Fruit fly (Drosophila melanogaster) whole organism, embryonic: ENCODE measurements around the gene stv.

Experiments used
- Bteb2 ChIP-seq: fragments of 200-800 bp; sonication (Bioruptor generic); optimal IDR thresholded peaks from 2 replicates; lab custom pipeline; 2016; ENCODE audit warnings: missing biosample characterization, missing genetic modification characterization
- CG10321 ChIP-seq: fragments of 200-800 bp; sonication (Bioruptor generic); IDR thresholded peaks from 2 replicates; pipeline ENCODE4 v1.3.6; 2022; ENCODE audit warnings: missing biosample characterization, missing genetic modification characterization
- CG11723 ChIP-seq: fragments of 200-800 bp; sonication (Bioruptor generic); optimal IDR thresholded peaks from 2 replicates; lab custom pipeline; 2017; ENCODE audit warnings: missing biosample characterization, mild to moderate bottlenecking, missing genetic modification characterization
- CG12104 ChIP-seq: fragments of 200-800 bp; sonication (Bioruptor generic); optimal IDR thresholded peaks from 3 replicates; lab custom pipeline; 2016; ENCODE audit warnings: missing biosample characterization, missing genetic modification characterization
- CG12236 ChIP-seq: fragments of 200-800 bp; sonication (Bioruptor generic); optimal IDR thresholded peaks from 2 replicates; lab custom pipeline; 2016; ENCODE audit warnings: missing biosample characterization, missing genetic modification characterization
- CG12769 ChIP-seq: fragments of 200-800 bp; sonication (Bioruptor generic); optimal IDR thresholded peaks from 2 replicates; lab custom pipeline; 2019; ENCODE audit warnings: missing biosample characterization, mild to moderate bottlenecking, missing genetic modification characterization, moderate library complexity
- CG14710 ChIP-seq: fragments of 200-800 bp; sonication (Bioruptor generic); optimal IDR thresholded peaks from 3 replicates; lab custom pipeline; 2019; ENCODE audit warnings: missing biosample characterization, mild to moderate bottlenecking, missing genetic modification characterization, moderate library complexity
- CG1792 ChIP-seq: fragments of 200-800 bp; sonication (Bioruptor generic); optimal IDR thresholded peaks from 2 replicates; lab custom pipeline; 2016; ENCODE audit warnings: missing biosample characterization, missing genetic modification characterization
- CG18619 ChIP-seq: fragments of 200-800 bp; sonication (Bioruptor generic); optimal IDR thresholded peaks from 3 replicates; lab custom pipeline; 2017; ENCODE audit warnings: missing biosample characterization, mild to moderate bottlenecking, missing genetic modification characterization
- CG2120 ChIP-seq: fragments of 200-800 bp; sonication (Bioruptor generic); optimal IDR thresholded peaks from 3 replicates; lab custom pipeline; 2016; ENCODE audit warnings: missing biosample characterization, missing genetic modification characterization
- CG30403 ChIP-seq: fragments of 200-800 bp; sonication (Bioruptor generic); optimal IDR thresholded peaks from 3 replicates; lab custom pipeline; 2016; ENCODE audit warnings: missing biosample characterization, missing genetic modification characterization
- CG3995 ChIP-seq: fragments of 200-800 bp; sonication (Bioruptor generic); optimal IDR thresholded peaks from 3 replicates; lab custom pipeline; 2016; ENCODE audit warnings: missing biosample characterization, missing genetic modification characterization
- CG4617 ChIP-seq: fragments of 200-800 bp; sonication (Bioruptor generic); optimal IDR thresholded peaks from 3 replicates; lab custom pipeline; 2016; ENCODE audit warnings: missing biosample characterization, missing genetic modification characterization, borderline replicate concordance
- CG6689 ChIP-seq: fragments of 200-800 bp; sonication (Bioruptor generic); IDR thresholded peaks from 2 replicates; pipeline ENCODE4 v1.3.6; 2022; ENCODE audit warnings: missing biosample characterization, missing genetic modification characterization
- CG7271 ChIP-seq: fragments of 200-800 bp; sonication (Bioruptor generic); optimal IDR thresholded peaks from 2 replicates; lab custom pipeline; 2018; ENCODE audit warnings: missing biosample characterization, mild to moderate bottlenecking, missing genetic modification characterization, moderate library complexity
- CG7786 ChIP-seq: fragments of 200-800 bp; sonication (Bioruptor generic); optimal IDR thresholded peaks from 2 replicates; lab custom pipeline; 2016; ENCODE audit warnings: missing biosample characterization, missing genetic modification characterization
- CG8281 ChIP-seq: fragments of 200-800 bp; sonication (Bioruptor generic); optimal IDR thresholded peaks from 2 replicates; lab custom pipeline; 2018; ENCODE audit warnings: missing biosample characterization, mild to moderate bottlenecking, missing genetic modification characterization, moderate library complexity
- CG8944 ChIP-seq: fragments of 200-800 bp; sonication (Bioruptor generic); optimal IDR thresholded peaks from 3 replicates; lab custom pipeline; 2016; ENCODE audit warnings: missing biosample characterization, missing genetic modification characterization
- CG9437 ChIP-seq: fragments of 200-800 bp; sonication (Bioruptor generic); optimal IDR thresholded peaks from 2 replicates; lab custom pipeline; 2018; ENCODE audit warnings: missing biosample characterization, mild to moderate bottlenecking, missing genetic modification characterization
- CG9817 ChIP-seq: fragments of 200-800 bp; sonication (Bioruptor generic); optimal IDR thresholded peaks from 2 replicates; lab custom pipeline; 2018; ENCODE audit warnings: missing biosample characterization, mild to moderate bottlenecking, missing genetic modification characterization, moderate library complexity
- Camta ChIP-seq: fragments of 200-800 bp; sonication (Bioruptor generic); optimal IDR thresholded peaks from 2 replicates; lab custom pipeline; 2016; ENCODE audit warnings: missing biosample characterization, missing genetic modification characterization
- D ChIP-seq, 2 experiments: fragments of 200-800 bp in 1 of 2; fragments of >200 bp in 1 of 2; sonication (Bioruptor generic) in 1 of 2; optimal IDR thresholded peaks; 2 replicates in 1 of 2; 3 replicates in 1 of 2; lab custom pipeline; 2017; ENCODE audit warnings: mild to moderate bottlenecking in 1 of 2, missing biosample characterization in 1 of 2, missing genetic modification characterization in 1 of 2, missing genetic modification reagents in 1 of 2
- D19A ChIP-seq: fragments of 200-800 bp; optimal IDR thresholded peaks from 3 replicates; lab custom pipeline; 2019; ENCODE audit warnings: missing biosample characterization, mild to moderate bottlenecking, missing genetic modification characterization, moderate library complexity
- Dref ChIP-seq: fragments of 200-800 bp; sonication (Bioruptor generic); IDR thresholded peaks from 2 replicates; pipeline ENCODE4 v1.3.6; 2022; ENCODE audit warnings: missing biosample characterization, missing genetic modification characterization
- Fer3 ChIP-seq: fragments of 200-800 bp; sonication (Bioruptor generic); optimal IDR thresholded peaks from 2 replicates; lab custom pipeline; 2018; ENCODE audit warnings: missing biosample characterization, mild to moderate bottlenecking, missing genetic modification characterization, moderate library complexity
- Gug ChIP-seq: fragments of 200-800 bp; sonication (Bioruptor generic); IDR thresholded peaks from 4 replicates; pipeline ENCODE4 v1.3.6; 2022; ENCODE audit warnings: missing biosample characterization, missing genetic modification characterization
- HHEX ChIP-seq: fragments of 200-800 bp; sonication (Bioruptor generic); optimal IDR thresholded peaks from 3 replicates; lab custom pipeline; 2017; ENCODE audit warnings: missing biosample characterization, mild to moderate bottlenecking, missing genetic modification characterization, missing genetic modification reagents
- Lim3 ChIP-seq: fragments of 200-800 bp; sonication (Bioruptor generic); IDR thresholded peaks from 2 replicates; pipeline ENCODE4 v1.3.6; 2022; ENCODE audit warnings: missing biosample characterization, missing genetic modification characterization
- Mad ChIP-seq: fragments of 200-800 bp; sonication (Bioruptor generic); optimal IDR thresholded peaks from 2 replicates; lab custom pipeline; 2016; ENCODE audit warnings: missing biosample characterization, missing genetic modification characterization
- Meics ChIP-seq: fragments of 200-800 bp; sonication (Bioruptor generic); optimal IDR thresholded peaks from 2 replicates; lab custom pipeline; 2017; ENCODE audit warnings: missing biosample characterization, mild to moderate bottlenecking, missing genetic modification characterization
- PHDP ChIP-seq: fragments of 200-800 bp; sonication (Bioruptor generic); optimal IDR thresholded peaks from 3 replicates; lab custom pipeline; 2018; ENCODE audit warnings: missing biosample characterization, mild to moderate bottlenecking, missing genetic modification characterization, moderate library complexity
- Sry-δ ChIP-seq: fragments of 200-800 bp; sonication (Bioruptor generic); optimal IDR thresholded peaks from 2 replicates; lab custom pipeline; 2016; ENCODE audit warnings: missing biosample characterization, missing genetic modification characterization
- Stat92E ChIP-seq, 3 experiments: fragments of >200 bp in 2 of 3; fragments of 200-800 bp in 1 of 3; sonication (Bioruptor generic) in 1 of 3; optimal IDR thresholded peaks; 2 replicates each; lab custom pipeline; 2017 to 2019; ENCODE audit warnings: missing biosample characterization in 3 of 3, missing genetic modification characterization in 3 of 3, mild to moderate bottlenecking in 1 of 3, moderate library complexity in 1 of 3
- btn ChIP-seq: fragments of 200-800 bp; sonication (Bioruptor generic); optimal IDR thresholded peaks from 2 replicates; lab custom pipeline; 2016; ENCODE audit warnings: missing biosample characterization, missing genetic modification characterization
- ewg ChIP-seq: fragments of 200-800 bp; sonication (Bioruptor generic); optimal IDR thresholded peaks from 3 replicates; lab custom pipeline; 2017; ENCODE audit warnings: mild to moderate bottlenecking, missing biosample characterization, missing genetic modification reagents, missing genetic modification characterization
- fd3F ChIP-seq: fragments of 200-800 bp; sonication (Bioruptor generic); optimal IDR thresholded peaks from 2 replicates; lab custom pipeline; 2018; ENCODE audit warnings: missing biosample characterization, mild to moderate bottlenecking, missing genetic modification characterization, moderate library complexity
- fd96Cb ChIP-seq: fragments of 200-800 bp; sonication (Bioruptor generic); optimal IDR thresholded peaks from 2 replicates; lab custom pipeline; 2018; ENCODE audit warnings: missing biosample characterization, mild to moderate bottlenecking, missing genetic modification characterization, moderate library complexity
- grau ChIP-seq: fragments of 200-800 bp; optimal IDR thresholded peaks from 3 replicates; lab custom pipeline; 2019; ENCODE audit warnings: missing biosample characterization, mild to moderate bottlenecking, missing genetic modification characterization, moderate library complexity
- gsb-n ChIP-seq: fragments of 200-800 bp; sonication (Bioruptor generic); optimal IDR thresholded peaks from 3 replicates; lab custom pipeline; 2018; ENCODE audit warnings: missing biosample characterization, mild to moderate bottlenecking, missing genetic modification characterization
- hkb ChIP-seq, 2 experiments: fragments of 200-800 bp in 1 of 2; fragments of >200 bp in 1 of 2; sonication (Bioruptor generic) in 1 of 2; IDR thresholded peaks in 1 of 2; optimal IDR thresholded peaks in 1 of 2; 2 replicates each; pipeline versions ENCODE4 v1.3.6 to Lab custom; 2017 to 2022; ENCODE audit warnings: missing biosample characterization in 1 of 2, missing genetic modification characterization in 1 of 2
- ind ChIP-seq: fragments of 200-800 bp; sonication (Bioruptor generic); optimal IDR thresholded peaks from 3 replicates; lab custom pipeline; 2016; ENCODE audit warnings: missing biosample characterization, missing genetic modification characterization
- inv ChIP-seq: fragments of 200-800 bp; sonication (Bioruptor generic); IDR thresholded peaks from 2 replicates; pipeline ENCODE4 v1.3.6; 2022; ENCODE audit warnings: missing biosample characterization, missing genetic modification characterization; ENCODE audit not compliant: partially characterized antibody
- jigr1 ChIP-seq: fragments of 200-800 bp; sonication (Bioruptor generic); IDR thresholded peaks from 3 replicates; pipeline ENCODE4 v1.3.6; 2022; ENCODE audit warnings: missing biosample characterization, missing genetic modification characterization
- kay ChIP-seq: fragments of 200-800 bp; sonication (Bioruptor generic); optimal IDR thresholded peaks from 2 replicates; lab custom pipeline; 2016; ENCODE audit warnings: missing biosample characterization, missing genetic modification characterization
- lola ChIP-seq, 3 experiments: fragments of >200 bp in 2 of 3; fragments of 200-800 bp in 1 of 3; sonication (Bioruptor generic) in 1 of 3; optimal IDR thresholded peaks; 2 replicates each; lab custom pipeline; 2017 to 2019; ENCODE audit warnings: missing biosample characterization in 3 of 3, missing genetic modification characterization in 3 of 3, mild to moderate bottlenecking in 1 of 3, moderate library complexity in 1 of 3
- pho ChIP-seq: fragments of 200-800 bp; sonication (Bioruptor generic); optimal IDR thresholded peaks from 2 replicates; lab custom pipeline; 2016; ENCODE audit warnings: missing biosample characterization, missing genetic modification characterization
- pzg ChIP-seq: fragments of 200-800 bp; sonication (Bioruptor generic); optimal IDR thresholded peaks from 3 replicates; lab custom pipeline; 2018; ENCODE audit warnings: missing biosample characterization, mild to moderate bottlenecking, missing genetic modification characterization, moderate library complexity
- wek ChIP-seq: fragments of 200-800 bp; sonication (Bioruptor generic); optimal IDR thresholded peaks from 3 replicates; lab custom pipeline; 2018; ENCODE audit warnings: missing biosample characterization, mild to moderate bottlenecking, missing genetic modification characterization, moderate library complexity

stv gene

DNA sequence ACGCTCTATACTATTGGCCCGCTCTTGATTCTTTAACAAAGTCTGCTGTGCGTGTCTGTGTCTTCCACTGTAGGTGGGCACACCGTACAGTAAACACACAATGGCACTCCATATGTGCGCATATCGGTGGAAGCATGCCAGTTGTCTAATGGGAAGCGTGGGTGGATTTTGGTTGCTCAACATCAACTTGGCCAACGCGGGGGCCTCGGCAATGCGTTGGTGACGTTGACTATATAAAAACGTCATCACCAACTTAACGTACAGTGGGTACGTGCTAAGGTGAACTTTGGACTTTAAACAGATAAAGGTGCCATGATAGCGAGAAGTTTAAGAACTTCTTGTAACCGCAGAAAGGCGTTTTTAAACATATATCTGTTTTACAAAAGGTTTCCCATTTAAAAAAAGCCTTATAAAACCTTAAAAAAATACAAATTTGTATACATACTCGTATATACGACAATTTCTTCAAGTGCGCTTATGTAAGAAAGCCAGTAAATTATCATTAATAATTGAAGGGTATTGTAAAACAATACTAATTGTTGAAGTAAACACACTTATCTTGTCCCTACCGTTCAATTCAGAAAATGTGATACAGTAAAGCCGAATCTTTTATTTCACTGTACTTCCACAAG lies 2.4 kb downstream of the stv start (continued):
- TF ChIP-seq CG4617 (GFP tag; lab: Kevin White, UChicago) = no peak
- peak; percentile 68 for TF ChIP-seq CG12104 (GFP tag; lab: Kevin White, UChicago)
- TF ChIP-seq CG14710 (tag; lab: Kevin White, UChicago) = no peak
- TF ChIP-seq Meics = peak; percentile 81
- TF ChIP-seq kay = peak; percentile 23
- peak; percentile 44 for TF ChIP-seq PHDP (tag; lab: Kevin White, UChicago)
- peak; percentile 12 for TF ChIP-seq fd96Cb
- no peak for TF ChIP-seq pzg (GFP tag; lab: Kevin White, UChicago)
- no peak for TF ChIP-seq D (optimal IDR thresholded peaks at IDR 0.05; lab: Kevin White, UChicago)
- no peak for TF ChIP-seq D (GFP tag; optimal IDR thresholded peaks at IDR 0.05; lab: Kevin White, UChicago)
- TF ChIP-seq Dref (GFP tag; lab: Robert Waterston, UW) = no peak
- no peak for TF ChIP-seq CG10321
- TF ChIP-seq jigr1 (GFP tag; lab: Robert Waterston, UW) = no peak
- TF ChIP-seq Fer3 = peak; percentile 27
- TF ChIP-seq Sry-δ (GFP tag; lab: Kevin White, UChicago) = no peak
- no peak for TF ChIP-seq btn
- peak; percentile 60 for TF ChIP-seq CG18619 (GFP tag; lab: Kevin White, UChicago)
- TF ChIP-seq Gug (GFP tag; lab: Robert Waterston, UW) = peak; percentile 19; the same call in 1 of the 4 replicates
- peak; percentile 1 for TF ChIP-seq Bteb2
- peak; percentile 20 for TF ChIP-seq CG9437 (GFP tag; lab: Kevin White, UChicago)
- TF ChIP-seq ewg (GFP tag; lab: Kevin White, UChicago) = no peak
- TF ChIP-seq lola (GFP tag; optimal IDR thresholded peaks at IDR 0.05; lab: Kevin White, UChicago) = no peak
- no peak for TF ChIP-seq CG1792 (GFP tag; lab: Kevin White, UChicago)
- TF ChIP-seq CG11723 = peak; percentile 42
- no peak for TF ChIP-seq gsb-n (tag; lab: Kevin White, UChicago)
- no peak for TF ChIP-seq Stat92E (GFP tag; optimal IDR thresholded peaks at IDR 0.05; lab: Kevin White, UChicago)
- no peak for TF ChIP-seq CG12236 (GFP tag; lab: Kevin White, UChicago)
- peak; percentile 0 for TF ChIP-seq CG3995 (GFP tag; lab: Kevin White, UChicago)
- no peak for TF ChIP-seq wek (GFP tag; lab: Kevin White, UChicago)
- TF ChIP-seq Camta = peak; percentile 15
- peak; percentile 35 for TF ChIP-seq fd3F (GFP tag; lab: Kevin White, UChicago)
- peak; percentile 46 for TF ChIP-seq D19A (tag; lab: Kevin White, UChicago)
- peak; percentile 0 for TF ChIP-seq CG8281
- TF ChIP-seq inv (GFP tag; lab: Robert Waterston, UW) = no peak
- TF ChIP-seq Lim3 (GFP tag; lab: Robert Waterston, UW) = no peak
- TF ChIP-seq HHEX (GFP tag; lab: Kevin White, UChicago) = peak; percentile 53
- TF ChIP-seq ind (GFP tag; lab: Kevin White, UChicago) = peak; percentile 55
- no peak for TF ChIP-seq hkb (optimal IDR thresholded peaks at IDR 0.05; lab: Kevin White, UChicago)
- peak; percentile 59 for TF ChIP-seq hkb (GFP tag; IDR thresholded peaks at IDR 0.05; lab: Robert Waterston, UW)
- TF ChIP-seq grau = peak; percentile 92
- TF ChIP-seq CG12769 (tag; lab: Kevin White, UChicago) = peak; percentile 52
- TF ChIP-seq Mad (GFP tag; lab: Kevin White, UChicago) = no peak
- TF ChIP-seq CG9817 (tag; lab: Kevin White, UChicago) = peak; percentile 54
- peak; percentile 55 for TF ChIP-seq CG30403 (GFP tag; lab: Kevin White, UChicago)
- TF ChIP-seq CG8944 (GFP tag; lab: Kevin White, UChicago) = peak; percentile 8
- peak; percentile 78 for TF ChIP-seq CG2120 (GFP tag; lab: Kevin White, UChicago)
- TF ChIP-seq CG7271 (tag; lab: Kevin White, UChicago) = no peak
- TF ChIP-seq CG7786 (GFP tag; lab: Kevin White, UChicago) = peak; percentile 63
- peak; percentile 42 for TF ChIP-seq pho
- peak; percentile 38 for TF ChIP-seq CG6689 (GFP tag; lab: Robert Waterston, UW)
